Worm (Caenorhabditis elegans): ENCODE results near the gene Y51A2D.8.

ce11 chrV:18587936-18588335, 34.3 kb upstream of the Y51A2D.8 start:
- no peak for TF ChIP-seq flt-1 (GFP tag; IDR thresholded peaks at IDR 0.05)
- TF ChIP-seq ztf-29 (GFP tag; IDR thresholded peaks at IDR 0.05): peak; percentile 81
- TF ChIP-seq T22C8.4 (GFP tag; IDR thresholded peaks at IDR 0.05): no peak
- no peak for TF ChIP-seq cog-1 (tag; optimal IDR thresholded peaks at IDR 0.05)
- no peak for TF ChIP-seq klf-2 (GFP tag; conservative IDR thresholded peaks at IDR 0.05)
- TF ChIP-seq tab-1 (GFP tag; IDR thresholded peaks at IDR 0.05): no peak
- TF ChIP-seq ref-1 (GFP tag; conservative IDR thresholded peaks at IDR 0.05): no peak
- no peak for TF ChIP-seq med-1 (GFP tag; optimal IDR thresholded peaks at IDR 0.05; ENCODE audit: insufficient read depth)

Measured in whole organism, midembryonic.